Fruit fly (Drosophila melanogaster): Measurements from ENCODE around the gene CG13738.

CG13738 gene

DNA sequence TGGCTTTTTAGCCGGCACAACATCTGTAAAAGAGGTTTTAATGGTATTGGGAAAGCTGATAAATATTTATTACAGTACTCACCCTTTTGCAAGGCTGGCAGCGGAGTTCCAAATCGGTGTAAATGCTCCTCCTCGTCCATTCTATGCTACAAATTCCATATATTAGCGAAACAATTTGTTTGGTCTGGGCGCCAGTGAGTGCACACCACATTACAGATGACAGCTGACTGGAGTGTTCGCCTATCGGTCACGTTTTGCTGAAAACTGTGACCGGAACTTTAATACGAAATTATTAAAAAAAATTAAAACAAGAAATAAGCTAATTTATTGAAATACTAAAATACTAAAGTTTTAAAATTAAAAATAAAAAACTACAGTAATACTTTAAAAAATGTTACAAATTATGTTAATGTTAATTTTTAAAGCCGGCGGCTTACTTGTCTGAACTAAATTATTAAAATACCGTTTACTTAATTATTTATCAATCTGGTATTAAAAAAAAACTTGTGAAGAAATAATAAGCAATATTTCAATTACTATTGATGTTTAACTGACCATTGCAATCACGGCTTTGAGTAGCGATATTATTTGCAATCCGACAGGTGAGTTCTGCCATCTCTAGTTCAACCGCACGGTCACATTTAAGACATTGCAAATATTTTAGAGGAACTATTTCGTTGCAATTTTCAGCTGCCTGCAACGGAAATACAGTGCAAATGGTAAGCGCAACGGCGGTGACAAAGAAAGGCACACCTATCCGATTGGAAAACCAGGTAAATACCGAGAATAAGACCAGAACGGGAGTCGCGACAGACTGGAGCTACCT lies 44.3 kb downstream of the CG13738 start, which contains the start of the genes CG8833 and DCTN1-p150 (continued):
- TF ChIP-seq CG12769 (tag; optimal IDR thresholded peaks at IDR 0.05) (no peak), CG6791 (GFP tag; IDR thresholded peaks at IDR 0.05; ENCODE audit: partially characterized antibody) (no peak), tll (GFP tag; optimal IDR thresholded peaks at IDR 0.05) (no peak), repo (GFP tag; optimal IDR thresholded peaks at IDR 0.05) (no peak), Hr51 (GFP tag; optimal IDR thresholded peaks at IDR 0.05) (no peak), usp (GFP tag; optimal IDR thresholded peaks at IDR 0.05) (no peak), chinmo (GFP tag; IDR thresholded peaks at IDR 0.05; ENCODE audit: partially characterized antibody) (no peak), Ssrp (tag; optimal IDR thresholded peaks at IDR 0.05) (peak; percentile 31), CHES-1-like (GFP tag; optimal IDR thresholded peaks at IDR 0.05) (peak; percentile 34), MTF-1 (GFP tag; optimal IDR thresholded peaks at IDR 0.05; ENCODE audit: borderline replicate concordance) (no peak), pan (optimal IDR thresholded peaks at IDR 0.05) (no peak), pan (GFP tag; optimal IDR thresholded peaks at IDR 0.05 in 1 of 2, IDR thresholded peaks at IDR 0.05 in 1 of 2) (peak in 1 of 2 experiments; percentile 36), CG9876 (GFP tag; optimal IDR thresholded peaks at IDR 0.05) (peak; percentile 18), sima (GFP tag; optimal IDR thresholded peaks at IDR 0.05) (no peak), eyg (GFP tag; optimal IDR thresholded peaks at IDR 0.05) (no peak), HHEX (GFP tag; optimal IDR thresholded peaks at IDR 0.05) (no peak), CG10321 (GFP tag; IDR thresholded peaks at IDR 0.05) (no peak), CG12104 (GFP tag; optimal IDR thresholded peaks at IDR 0.05) (peak; percentile 4), fd3F (GFP tag; optimal IDR thresholded peaks at IDR 0.05) (no peak), Dll (GFP tag; IDR thresholded peaks at IDR 0.05; ENCODE audit: partially characterized antibody) (peak; percentile 67; the same call in 3 of the 4 replicates), Deaf1 (tag; optimal IDR thresholded peaks at IDR 0.05) (no peak), so (GFP tag; IDR thresholded peaks at IDR 0.05) (no peak), CG13287 (GFP tag; IDR thresholded peaks at IDR 0.05; ENCODE audit: partially characterized antibody) (peak; percentile 57), z (GFP tag; IDR thresholded peaks at IDR 0.05) (no peak), slou (GFP tag; optimal IDR thresholded peaks at IDR 0.05) (no peak), Sry-β (GFP tag; optimal IDR thresholded peaks at IDR 0.05) (peak; percentile 67), CG4730 (GFP tag; IDR thresholded peaks at IDR 0.05) (no peak), zen2 (GFP tag; IDR thresholded peaks at IDR 0.05; ENCODE audit: partially characterized antibody) (no peak), cas (GFP tag; IDR thresholded peaks at IDR 0.05) (no peak), Hmr (GFP tag; optimal IDR thresholded peaks at IDR 0.05) (no peak), CG12155 (GFP tag; optimal IDR thresholded peaks at IDR 0.05) (peak; percentile 54), inv (GFP tag; IDR thresholded peaks at IDR 0.05; ENCODE audit: partially characterized antibody) (no peak; the same call in 1 of the 2 replicates), Camta (GFP tag; optimal IDR thresholded peaks at IDR 0.05) (peak; percentile 19), Nf-YB (GFP tag; optimal IDR thresholded peaks at IDR 0.05) (peak; percentile 29), CG14050 (GFP tag; IDR thresholded peaks at IDR 0.05) (no peak; the same call in 2 of the 3 replicates), CG42726 (GFP tag; IDR thresholded peaks at IDR 0.05; ENCODE audit: partially characterized antibody) (no peak), Opbp (GFP tag; IDR thresholded peaks at IDR 0.05; ENCODE audit: partially characterized antibody) (peak; percentile 37; the same call in 1 of the 3 replicates), ash1 (GFP tag; optimal IDR thresholded peaks at IDR 0.05) (no peak), CG14860 (GFP tag; IDR thresholded peaks at IDR 0.05; ENCODE audit: partially characterized antibody) (peak; percentile 33; the same call in 1 of the 3 replicates), CG11560 (tag; IDR thresholded peaks at IDR 0.05) (no peak), CG7271 (tag; optimal IDR thresholded peaks at IDR 0.05) (no peak), crc (GFP tag; optimal IDR thresholded peaks at IDR 0.05) (no peak), HLH4C (GFP tag; IDR thresholded peaks at IDR 0.05; ENCODE audit: partially characterized antibody) (no peak), CG15269 (tag; optimal IDR thresholded peaks at IDR 0.05) (no peak), CG14441 (GFP tag; IDR thresholded peaks at IDR 0.05) (no peak), en (GFP tag; optimal IDR thresholded peaks at IDR 0.05) (no peak), Stat92E (GFP tag; optimal IDR thresholded peaks at IDR 0.05) (no peak)

Data from whole organism, embryonic.